Worm (Caenorhabditis elegans) whole organism, young adult: Measurements from ENCODE around the gene emb-9.

Source experiments
- B0035.1 ChIP-seq: sonication (generic microtip); optimal IDR thresholded peaks from 2 replicates; lab custom pipeline; 2016; ENCODE audit warnings: missing genetic modification characterization, mild to moderate bottlenecking, missing compliant biosample characterization, missing genotype, missing genetic modification reagents
- D2030.7 ChIP-seq: fragments of 200-800 bp; sonication (Bioruptor generic); IDR thresholded peaks from 2 replicates; pipeline ENCODE4 v1.3.6; 2022; ENCODE audit warnings: missing genetic modification reagents, missing genetic modification characterization, missing compliant biosample characterization
- F49E8.2 ChIP-seq: sonication (generic microtip); optimal IDR thresholded peaks from 3 replicates; lab custom pipeline; 2017; ENCODE audit warnings: missing genetic modification characterization, mild to moderate bottlenecking, missing compliant biosample characterization, antibody characterized with exemption, moderate library complexity; ENCODE audit not compliant: insufficient read depth
- F57A8.1 ChIP-seq: fragments of 200-800 bp; sonication (Bioruptor generic); optimal IDR thresholded peaks from 2 replicates; lab custom pipeline; 2018; ENCODE audit warnings: mild to moderate bottlenecking, missing genetic modification characterization, moderate library complexity, missing compliant biosample characterization
- ZK185.1 ChIP-seq: sonication (generic microtip); optimal IDR thresholded peaks from 2 replicates; lab custom pipeline; 2016; ENCODE audit warnings: mild to moderate bottlenecking, missing genetic modification characterization, missing compliant biosample characterization; ENCODE audit not compliant: poor library complexity, severe bottlenecking
- akir-1 ChIP-seq: fragments of 200-800 bp; sonication (Bioruptor generic); optimal IDR thresholded peaks from 2 replicates; lab custom pipeline; 2018; ENCODE audit warnings: mild to moderate bottlenecking, missing genetic modification characterization, moderate library complexity, missing compliant biosample characterization
- aptf-2 ChIP-seq: fragments of 200-800 bp; sonication (Bioruptor generic); conservative IDR thresholded peaks from 2 replicates; pipeline ENCODE4 v1.3.6; 2022; ENCODE audit warnings: missing genetic modification reagents, missing genetic modification characterization, missing compliant biosample characterization
- atf-7 ChIP-seq: sonication (generic microtip); optimal IDR thresholded peaks from 2 replicates; lab custom pipeline; 2017; ENCODE audit warnings: mild to moderate bottlenecking, missing genetic modification characterization, missing compliant biosample characterization
- attf-5 ChIP-seq: fragments of 200-800 bp; sonication (Bioruptor generic); optimal IDR thresholded peaks from 2 replicates; lab custom pipeline; 2018; ENCODE audit warnings: mild to moderate bottlenecking, missing genetic modification characterization, missing compliant biosample characterization
- attf-6 ChIP-seq: fragments of 200-800 bp; sonication (Bioruptor generic); IDR thresholded peaks from 2 replicates; pipeline ENCODE4 v1.3.6; 2022; ENCODE audit warnings: missing genetic modification reagents, missing genetic modification characterization, missing compliant biosample characterization
- cebp-1 ChIP-seq, 2 experiments: fragments of 200-800 bp in 1 of 2; sonication (Bioruptor generic) in 1 of 2; sonication (generic microtip) in 1 of 2; IDR thresholded peaks in 1 of 2; optimal IDR thresholded peaks in 1 of 2; 2 replicates each; pipeline versions ENCODE4 v1.3.6 to Lab custom; 2017 to 2022; ENCODE audit warnings: missing compliant biosample characterization in 2 of 2, missing genetic modification characterization in 2 of 2, mild to moderate bottlenecking in 1 of 2, missing genetic modification reagents in 1 of 2, moderate library complexity in 1 of 2
- cebp-2 ChIP-seq: fragments of 200-800 bp; sonication (Bioruptor generic); IDR thresholded peaks from 2 replicates; pipeline ENCODE4 v1.3.6; 2022; ENCODE audit warnings: missing genetic modification characterization, missing compliant biosample characterization
- dox-1 ChIP-seq: fragments of 200-800 bp; sonication (Bioruptor generic); IDR thresholded peaks from 2 replicates; pipeline ENCODE4 v1.3.6; 2022; ENCODE audit warnings: missing genetic modification reagents, missing genetic modification characterization, missing compliant biosample characterization
- hlh-12 ChIP-seq: sonication (generic microtip); optimal IDR thresholded peaks from 2 replicates; lab custom pipeline; 2016; ENCODE audit warnings: missing genetic modification characterization, missing compliant biosample characterization
- hlh-26 ChIP-seq: fragments of 200-800 bp; sonication (Bioruptor generic); conservative IDR thresholded peaks from 2 replicates; pipeline ENCODE4 v1.3.6; 2022; ENCODE audit warnings: missing genetic modification reagents, missing genetic modification characterization, missing compliant biosample characterization
- hmg-1.2 ChIP-seq: fragments of 200-800 bp; sonication (Bioruptor generic); IDR thresholded peaks from 2 replicates; pipeline ENCODE4 v1.3.6; 2022; ENCODE audit warnings: missing genetic modification reagents, missing genetic modification characterization, missing compliant biosample characterization
- hrde-1 ChIP-seq: sonication (generic microtip); optimal IDR thresholded peaks from 2 replicates; lab custom pipeline; 2016; ENCODE audit warnings: missing genetic modification characterization, mild to moderate bottlenecking, missing compliant biosample characterization, moderate library complexity, missing genotype, missing genetic modification reagents, borderline replicate concordance
- lag-1 ChIP-seq: fragments of 200-800 bp; sonication (Bioruptor generic); IDR thresholded peaks from 2 replicates; pipeline ENCODE4 v1.3.6; 2022; ENCODE audit warnings: missing genetic modification reagents, missing genetic modification characterization, missing compliant biosample characterization
- let-607 ChIP-seq, 2 experiments: fragments of 200-800 bp in 1 of 2; sonication (Bioruptor generic) in 1 of 2; sonication (generic microtip) in 1 of 2; optimal IDR thresholded peaks; 2 replicates each; lab custom pipeline; 2016 to 2018; ENCODE audit warnings: mild to moderate bottlenecking in 2 of 2, missing compliant biosample characterization in 2 of 2, missing genetic modification characterization in 2 of 2, moderate library complexity in 2 of 2, missing genotype in 1 of 2
- lin-26 ChIP-seq: fragments of 200-800 bp; sonication (Bioruptor generic); IDR thresholded peaks from 2 replicates; pipeline ENCODE4 v1.3.6; 2022; ENCODE audit warnings: missing genetic modification reagents, missing genetic modification characterization, missing compliant biosample characterization
- lin-35 ChIP-seq, 3 experiments: fragments of 150-350 bp in 2 of 3; sonication (generic microtip) in 1 of 3; optimal IDR thresholded peaks; 2 replicates each; lab custom pipeline; 2014 to 2018; ENCODE audit warnings: missing biosample characterization in 3 of 3, missing genetic modification characterization in 3 of 3, missing genetic modification reagents in 3 of 3
- lin-40 ChIP-seq: sonication (generic microtip); optimal IDR thresholded peaks from 2 replicates; lab custom pipeline; 2016; ENCODE audit warnings: missing genetic modification characterization, mild to moderate bottlenecking, missing compliant biosample characterization, missing genotype, missing genetic modification reagents
- lir-1 ChIP-seq: fragments of 200-800 bp; sonication (Bioruptor generic); conservative IDR thresholded peaks from 2 replicates; pipeline ENCODE4 v1.3.6; 2022; ENCODE audit warnings: missing genetic modification reagents, missing genetic modification characterization, missing compliant biosample characterization
- madf-6 ChIP-seq: fragments of 200-800 bp; sonication (Bioruptor generic); IDR thresholded peaks from 2 replicates; pipeline ENCODE4 v1.3.6; 2022; ENCODE audit warnings: missing genetic modification reagents, missing genetic modification characterization, missing compliant biosample characterization
- mes-4 ChIP-seq: sonication (generic microtip); optimal IDR thresholded peaks from 2 replicates; lab custom pipeline; 2016; ENCODE audit warnings: missing genotype, missing genetic modification characterization, missing compliant biosample characterization
- nfyb-1 ChIP-seq: fragments of 200-800 bp; sonication (Bioruptor generic); IDR thresholded peaks from 2 replicates; pipeline ENCODE4 v1.3.6; 2022; ENCODE audit warnings: missing genetic modification reagents, missing genetic modification characterization, missing compliant biosample characterization
- nhr-179 ChIP-seq: sonication (generic microtip); optimal IDR thresholded peaks from 2 replicates; lab custom pipeline; 2016; ENCODE audit warnings: mild to moderate bottlenecking, missing genetic modification characterization, missing compliant biosample characterization
- nhr-80 ChIP-seq: sonication (generic microtip); optimal IDR thresholded peaks from 2 replicates; lab custom pipeline; 2016; ENCODE audit warnings: missing genetic modification characterization, missing compliant biosample characterization
- nhr-90 ChIP-seq: sonication (generic microtip); optimal IDR thresholded peaks from 2 replicates; lab custom pipeline; 2016; ENCODE audit warnings: missing genotype, mild to moderate bottlenecking, missing genetic modification characterization, missing compliant biosample characterization
- pbrm-1 ChIP-seq: fragments of 200-800 bp; sonication (Bioruptor generic); IDR thresholded peaks from 2 replicates; pipeline ENCODE4 v1.3.6; 2022; ENCODE audit warnings: missing genetic modification reagents, missing genetic modification characterization, missing compliant biosample characterization
- pha-4 ChIP-seq: fragments of 150-350 bp; sonication (generic microtip); optimal IDR thresholded peaks from 2 replicates; lab custom pipeline; 2014; ENCODE audit warnings: missing biosample characterization, missing genetic modification reagents, missing genetic modification characterization
- rcor-1 ChIP-seq: fragments of 200-800 bp; sonication (Bioruptor generic); IDR thresholded peaks from 2 replicates; pipeline ENCODE4 v1.3.6; 2022; ENCODE audit warnings: missing genetic modification reagents, missing genetic modification characterization, missing compliant biosample characterization
- rec-8 ChIP-seq, 2 experiments: sonication (generic microtip); optimal IDR thresholded peaks; 2 replicates each; lab custom pipeline; 2016; ENCODE audit warnings: mild to moderate bottlenecking in 2 of 2, missing genetic modification characterization in 2 of 2, missing genetic modification reagents in 2 of 2, missing genotype in 2 of 2, missing biosample characterization in 1 of 2, missing compliant biosample characterization in 1 of 2, moderate library complexity in 1 of 2
- sdz-38 ChIP-seq: sonication (generic microtip); optimal IDR thresholded peaks from 2 replicates; lab custom pipeline; 2016; ENCODE audit warnings: missing genotype, missing genetic modification characterization, missing compliant biosample characterization
- sea-2 ChIP-seq: fragments of 200-800 bp; sonication (Bioruptor generic); IDR thresholded peaks from 2 replicates; pipeline ENCODE4 v1.3.6; 2022; ENCODE audit warnings: missing genetic modification characterization, missing compliant biosample characterization
- snpc-1.1 ChIP-seq: sonication (generic microtip); optimal IDR thresholded peaks from 2 replicates; lab custom pipeline; 2017; ENCODE audit warnings: missing genetic modification characterization, mild to moderate bottlenecking, missing compliant biosample characterization, antibody characterized with exemption, moderate library complexity, missing genotype, missing genetic modification reagents; ENCODE audit not compliant: insufficient read depth
- snpc-1.3 ChIP-seq: sonication (generic microtip); optimal IDR thresholded peaks from 2 replicates; lab custom pipeline; 2017; ENCODE audit warnings: missing genetic modification characterization, mild to moderate bottlenecking, missing compliant biosample characterization, antibody characterized with exemption, moderate library complexity, missing genotype, missing genetic modification reagents; ENCODE audit not compliant: insufficient read depth
- snpc-4 ChIP-seq, 5 experiments: fragments of 150-350 bp in 1 of 5; sonication (generic microtip) in 4 of 5; optimal IDR thresholded peaks; 2 replicates each; lab custom pipeline; 2014 to 2018; ENCODE audit warnings: missing genetic modification characterization in 5 of 5, missing biosample characterization in 3 of 5, antibody characterized with exemption in 2 of 5, mild to moderate bottlenecking in 2 of 5, missing compliant biosample characterization in 2 of 5, missing genotype in 2 of 5, moderate library complexity in 2 of 5, missing genetic modification reagents in 1 of 5
- tbx-9 ChIP-seq: sonication (generic microtip); optimal IDR thresholded peaks from 2 replicates; lab custom pipeline; 2016; ENCODE audit warnings: borderline replicate concordance, missing genetic modification characterization, inconsistent platforms, missing compliant biosample characterization
- tlf-1 ChIP-seq: fragments of 200-800 bp; sonication (Bioruptor generic); optimal IDR thresholded peaks from 2 replicates; lab custom pipeline; 2018; ENCODE audit warnings: mild to moderate bottlenecking, missing genetic modification characterization, missing compliant biosample characterization
- ztf-22 ChIP-seq: fragments of 200-800 bp; sonication (Bioruptor generic); optimal IDR thresholded peaks from 2 replicates; lab custom pipeline; 2018; ENCODE audit warnings: mild to moderate bottlenecking, missing genetic modification characterization, moderate library complexity, missing compliant biosample characterization
- ztf-25 ChIP-seq: fragments of 200-800 bp; sonication (Bioruptor generic); IDR thresholded peaks from 2 replicates; pipeline ENCODE4 v1.3.6; 2022; ENCODE audit warnings: missing genetic modification reagents, missing genetic modification characterization, missing compliant biosample characterization
- ztf-3 ChIP-seq: fragments of 200-800 bp; sonication (Bioruptor generic); optimal IDR thresholded peaks from 2 replicates; lab custom pipeline; 2018; ENCODE audit warnings: mild to moderate bottlenecking, missing genetic modification characterization, missing compliant biosample characterization
- ztf-6 ChIP-seq: fragments of 200-800 bp; sonication (Bioruptor generic); IDR thresholded peaks from 2 replicates; pipeline ENCODE4 v1.3.6; 2022; ENCODE audit warnings: missing genetic modification reagents, missing genetic modification characterization, missing compliant biosample characterization

Gene emb-9

DNA sequence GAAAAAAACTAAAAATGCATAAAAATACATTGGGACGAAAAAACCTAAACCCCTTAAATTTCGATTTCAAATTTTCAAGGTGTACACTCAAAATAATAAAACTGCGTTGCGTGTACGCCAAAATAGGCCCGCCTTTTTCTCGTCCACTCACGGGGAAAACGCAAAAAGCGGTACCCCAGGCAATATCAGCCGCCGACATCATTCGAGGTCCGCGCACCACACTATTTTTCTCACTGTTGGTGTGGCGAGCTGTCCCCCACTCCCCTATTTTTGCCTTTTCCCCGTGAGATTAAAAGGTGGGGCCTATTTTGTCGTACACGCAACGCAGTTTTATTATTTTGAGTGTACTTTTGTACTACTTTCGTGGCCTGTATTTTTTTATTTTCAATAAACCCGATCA, 52.6 kb downstream of the emb-9 start:
- peak; percentile 62 for TF ChIP-seq snpc-1.1 (tag; lab: Kevin White, UChicago)
- peak; percentile 42 for TF ChIP-seq snpc-4 (GFP tag; optimal IDR thresholded peaks at IDR 0.05; lab: Kevin White, UChicago)
- peak in 2 of 4 experiments; percentile 89 to 93 for TF ChIP-seq snpc-4 (tag; optimal IDR thresholded peaks at IDR 0.05; lab: Kevin White, UChicago)
- peak; percentile 77 for TF ChIP-seq hmg-1.2 (GFP tag; lab: Robert Waterston, UW)
- TF ChIP-seq pbrm-1 (GFP tag; lab: Robert Waterston, UW): peak; percentile 27; the same call in 1 of the 2 replicates

- TF ChIP-seq akir-1 (GFP tag; lab: Kevin White, UChicago) (no peak), lin-26 (GFP tag; lab: Robert Waterston, UW) (no peak), sea-2 (no peak), cebp-2 (GFP tag; lab: Robert Waterston, UW) (no peak), nhr-80 (tag; lab: Kevin White, UChicago) (peak; percentile 99), sdz-38 (tag; lab: Kevin White, UChicago) (no peak), ztf-3 (GFP tag; lab: Kevin White, UChicago) (no peak), pha-4 (tag; lab: Kevin White, UChicago) (no peak), cebp-1 (GFP tag; IDR thresholded peaks at IDR 0.05; lab: Robert Waterston, UW) (no peak), cebp-1 (tag; optimal IDR thresholded peaks at IDR 0.05; lab: Kevin White, UChicago) (no peak), lir-1 (no peak), atf-7 (peak; percentile 65), pbrm-1 (GFP tag; lab: Robert Waterston, UW) (no peak), rec-8 (tag; optimal IDR thresholded peaks at IDR 0.05; lab: Kevin White, UChicago) (no peak), F49E8.2 (tag; lab: Kevin White, UChicago) (no peak), lin-40 (tag; lab: Kevin White, UChicago) (no peak), mes-4 (tag; lab: Kevin White, UChicago) (no peak), lin-35 (GFP tag; optimal IDR thresholded peaks at IDR 0.05; lab: Kevin White, UChicago) (no peak), hlh-26 (no peak), attf-6 (GFP tag; lab: Robert Waterston, UW) (no peak), nhr-179 (tag; lab: Kevin White, UChicago) (no peak), tbx-9 (tag; lab: Kevin White, UChicago) (no peak), nfyb-1 (no peak), madf-6 (GFP tag; lab: Robert Waterston, UW) (no peak), ztf-25 (GFP tag; lab: Robert Waterston, UW) (no peak), dox-1 (peak; percentile 65), hmg-1.2 (GFP tag; lab: Robert Waterston, UW) (no peak), hlh-12 (tag; lab: Kevin White, UChicago) (no peak), tlf-1 (peak; percentile 4), lag-1 (no peak), nhr-90 (tag; lab: Kevin White, UChicago) (peak; percentile 8), B0035.1 (tag; lab: Kevin White, UChicago) (no peak), F57A8.1 (GFP tag; lab: Kevin White, UChicago) (no peak), ZK185.1 (tag; lab: Kevin White, UChicago) (no peak), hrde-1 (tag; lab: Kevin White, UChicago) (no peak), D2030.7 (no peak), attf-5 (GFP tag; lab: Kevin White, UChicago) (peak; percentile 28), rcor-1 (GFP tag; lab: Robert Waterston, UW) (no peak), ztf-6 (GFP tag; lab: Robert Waterston, UW) (no peak), snpc-1.3 (tag; lab: Kevin White, UChicago) (no peak), aptf-2 (GFP tag; lab: Robert Waterston, UW) (no peak), let-607 (tag; optimal IDR thresholded peaks at IDR 0.05; lab: Kevin White, UChicago) (peak; percentile 42 to 50), ztf-22 (GFP tag; lab: Kevin White, UChicago) (peak; percentile 46)
Measured at ce11 chrIII:9289815-9290214, 54.4 kb downstream of the emb-9 start.
